Fruit fly (Drosophila melanogaster): ENCODE results near the gene smog.

DNA sequence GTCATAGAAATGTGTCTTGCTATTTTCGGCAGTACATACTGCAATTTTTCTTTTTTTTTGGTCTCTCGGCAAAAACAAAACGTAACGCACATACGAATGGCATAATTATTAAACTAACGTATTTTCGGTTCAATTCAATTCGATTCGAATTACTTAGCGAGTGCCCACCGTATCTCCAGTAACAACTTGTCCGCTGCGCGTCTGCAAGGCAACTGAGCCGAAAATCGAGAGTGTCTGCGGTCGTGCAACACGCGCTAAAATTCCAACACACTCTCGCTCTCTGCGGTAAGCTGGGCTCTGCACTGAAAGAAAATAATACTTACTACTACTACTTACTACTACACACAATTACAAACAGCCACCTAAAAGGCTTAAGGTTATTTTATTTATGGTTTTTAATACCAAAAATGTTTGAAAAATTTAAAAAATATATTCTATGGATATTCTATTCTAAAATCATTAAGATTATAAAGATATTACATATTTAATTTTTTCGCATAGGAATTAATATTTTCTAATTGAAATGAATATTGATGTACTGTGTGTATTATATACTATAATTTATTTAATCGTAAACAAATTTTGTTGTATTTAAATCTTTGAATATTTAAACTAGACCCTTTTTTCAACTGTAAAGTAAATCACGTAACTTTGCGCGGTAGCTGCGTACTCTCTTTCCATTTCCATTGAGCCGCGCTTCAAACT, 54.0 kb downstream of the smog start, which contains the start of gene snsl:
- TF ChIP-seq CTCF (optimal IDR thresholded peaks at IDR 0.05) (no peak), CG8478 (optimal IDR thresholded peaks at IDR 0.05) (no peak)
